Fruit fly (Drosophila melanogaster) whole organism, embryonic: ENCODE results near the gene CG7519.

Experiments used
- Abd-B ChIP-seq: fragments of 200-800 bp; sonication (Bioruptor generic); optimal IDR thresholded peaks from 2 replicates; lab custom pipeline; 2018; ENCODE audit warnings: missing biosample characterization, mild to moderate bottlenecking, missing genetic modification characterization, moderate library complexity
- Adf1 ChIP-seq: fragments of 200-800 bp; sonication (Bioruptor generic); IDR thresholded peaks from 2 replicates; pipeline ENCODE4 v1.3.6; 2022; ENCODE audit warnings: missing biosample characterization, missing genetic modification characterization
- CG10321 ChIP-seq: fragments of 200-800 bp; sonication (Bioruptor generic); IDR thresholded peaks from 2 replicates; pipeline ENCODE4 v1.3.6; 2022; ENCODE audit warnings: missing biosample characterization, missing genetic modification characterization
- CG10366 ChIP-seq: fragments of 200-800 bp; sonication (Bioruptor generic); IDR thresholded peaks from 2 replicates; pipeline ENCODE4 v1.3.6; 2022; ENCODE audit warnings: missing biosample characterization, missing genetic modification characterization
- CG10959 ChIP-seq: fragments of 200-800 bp; sonication (Bioruptor generic); IDR thresholded peaks from 2 replicates; pipeline ENCODE4 v1.3.6; 2022; ENCODE audit warnings: missing biosample characterization, missing genetic modification characterization
- CG11695 ChIP-seq: fragments of 200-800 bp; sonication (Bioruptor generic); IDR thresholded peaks from 3 replicates; pipeline ENCODE4 v1.3.6; 2022; ENCODE audit warnings: missing biosample characterization, missing genetic modification characterization
- CG11696 ChIP-seq: fragments of 200-800 bp; sonication (Bioruptor generic); IDR thresholded peaks from 2 replicates; pipeline ENCODE4 v1.3.6; 2022; ENCODE audit warnings: missing biosample characterization, missing genetic modification characterization
- CG12104 ChIP-seq: fragments of 200-800 bp; sonication (Bioruptor generic); optimal IDR thresholded peaks from 3 replicates; lab custom pipeline; 2016; ENCODE audit warnings: missing biosample characterization, missing genetic modification characterization
- CG12219 ChIP-seq: fragments of 200-800 bp; sonication (Bioruptor generic); optimal IDR thresholded peaks from 3 replicates; lab custom pipeline; 2018; ENCODE audit warnings: missing biosample characterization, mild to moderate bottlenecking, missing genetic modification characterization
- CG15601 ChIP-seq: fragments of 200-800 bp; sonication (Bioruptor generic); optimal IDR thresholded peaks from 3 replicates; lab custom pipeline; 2019; ENCODE audit warnings: missing biosample characterization, mild to moderate bottlenecking, missing genetic modification characterization, moderate library complexity
- CG17361 ChIP-seq: fragments of 200-800 bp; sonication (Bioruptor generic); IDR thresholded peaks from 3 replicates; pipeline ENCODE4 v1.3.6; 2022; ENCODE audit warnings: missing biosample characterization, missing genetic modification characterization
- CG17568 ChIP-seq: fragments of 200-800 bp; sonication (Bioruptor generic); optimal IDR thresholded peaks from 2 replicates; lab custom pipeline; 2018; ENCODE audit warnings: missing biosample characterization, mild to moderate bottlenecking, missing genetic modification characterization, moderate library complexity
- CG17912 ChIP-seq: fragments of 200-800 bp; sonication (Bioruptor generic); optimal IDR thresholded peaks from 2 replicates; lab custom pipeline; 2018; ENCODE audit warnings: missing biosample characterization, mild to moderate bottlenecking, missing genetic modification characterization
- CG2875 ChIP-seq: fragments of 200-800 bp; sonication (Bioruptor generic); optimal IDR thresholded peaks from 2 replicates; lab custom pipeline; 2017; ENCODE audit warnings: missing biosample characterization, mild to moderate bottlenecking, missing genetic modification characterization, missing genetic modification reagents
- CG4854 ChIP-seq: fragments of 200-800 bp; sonication (Bioruptor generic); optimal IDR thresholded peaks from 2 replicates; lab custom pipeline; 2016; ENCODE audit warnings: missing biosample characterization, missing genetic modification characterization, inconsistent platforms
- CG5953 ChIP-seq: fragments of 200-800 bp; sonication (Bioruptor generic); IDR thresholded peaks from 2 replicates; pipeline ENCODE4 v1.3.6; 2022; ENCODE audit warnings: missing biosample characterization, missing genetic modification characterization
- CG6175 ChIP-seq: fragments of 200-800 bp; sonication (Bioruptor generic); IDR thresholded peaks from 3 replicates; pipeline ENCODE4 v1.3.6; 2022; ENCODE audit warnings: missing biosample characterization, missing genetic modification characterization
- CG8388 ChIP-seq: fragments of 200-800 bp; sonication (Bioruptor generic); optimal IDR thresholded peaks from 2 replicates; lab custom pipeline; 2019; ENCODE audit warnings: missing biosample characterization, mild to moderate bottlenecking, missing genetic modification characterization, moderate library complexity
- Doc3 ChIP-seq: fragments of 200-800 bp; sonication (Bioruptor generic); IDR thresholded peaks from 3 replicates; pipeline ENCODE4 v1.3.6; 2022; ENCODE audit warnings: missing biosample characterization, missing genetic modification characterization; ENCODE audit not compliant: partially characterized antibody
- Dp ChIP-seq: fragments of 200-800 bp; sonication (Bioruptor generic); optimal IDR thresholded peaks from 2 replicates; lab custom pipeline; 2018; ENCODE audit warnings: missing biosample characterization, mild to moderate bottlenecking, missing genetic modification characterization, moderate library complexity
- HLHmδ ChIP-seq: fragments of 200-800 bp; sonication (Bioruptor generic); optimal IDR thresholded peaks from 2 replicates; lab custom pipeline; 2018; ENCODE audit warnings: missing biosample characterization, mild to moderate bottlenecking, missing genetic modification characterization, moderate library complexity
- Hey ChIP-seq: fragments of 200-800 bp; sonication (Bioruptor generic); optimal IDR thresholded peaks from 3 replicates; lab custom pipeline; 2018; ENCODE audit warnings: missing biosample characterization, mild to moderate bottlenecking, missing genetic modification characterization
- HmgZ ChIP-seq: fragments of 200-800 bp; sonication (Bioruptor generic); optimal IDR thresholded peaks from 2 replicates; lab custom pipeline; 2018; ENCODE audit warnings: missing biosample characterization, mild to moderate bottlenecking, missing genetic modification characterization
- Lim3 ChIP-seq: fragments of 200-800 bp; sonication (Bioruptor generic); IDR thresholded peaks from 2 replicates; pipeline ENCODE4 v1.3.6; 2022; ENCODE audit warnings: missing biosample characterization, missing genetic modification characterization
- Lpt ChIP-seq: fragments of >200 bp; optimal IDR thresholded peaks from 2 replicates; lab custom pipeline; 2018; ENCODE audit warnings: missing biosample characterization, missing genetic modification characterization
- Oaz ChIP-seq: fragments of 200-800 bp; sonication (Bioruptor generic); IDR thresholded peaks from 2 replicates; pipeline ENCODE4 v1.3.6; 2022; ENCODE audit warnings: missing biosample characterization, missing genetic modification characterization
- Ptx1 ChIP-seq: fragments of 200-800 bp; sonication (Bioruptor generic); IDR thresholded peaks from 2 replicates; pipeline ENCODE4 v1.3.6; 2022; ENCODE audit warnings: missing biosample characterization, missing genetic modification characterization
- Sin3A ChIP-seq: fragments of >200 bp; optimal IDR thresholded peaks from 2 replicates; lab custom pipeline; 2018
- Stat92E ChIP-seq, 3 experiments: fragments of >200 bp in 2 of 3; fragments of 200-800 bp in 1 of 3; sonication (Bioruptor generic) in 1 of 3; optimal IDR thresholded peaks; 2 replicates each; lab custom pipeline; 2017 to 2019; ENCODE audit warnings: missing biosample characterization in 3 of 3, missing genetic modification characterization in 3 of 3, mild to moderate bottlenecking in 1 of 3, moderate library complexity in 1 of 3
- al ChIP-seq: fragments of 200-800 bp; sonication (Bioruptor generic); IDR thresholded peaks from 2 replicates; pipeline ENCODE4 v1.3.6; 2022; ENCODE audit warnings: missing biosample characterization, missing genetic modification characterization
- aop ChIP-seq: fragments of 200-800 bp; sonication (Bioruptor generic); IDR thresholded peaks from 2 replicates; pipeline ENCODE4 v1.3.6; 2022; ENCODE audit warnings: missing biosample characterization, missing genetic modification characterization
- btn ChIP-seq: fragments of 200-800 bp; sonication (Bioruptor generic); optimal IDR thresholded peaks from 2 replicates; lab custom pipeline; 2016; ENCODE audit warnings: missing biosample characterization, missing genetic modification characterization
- cg ChIP-seq: fragments of 200-800 bp; sonication (Bioruptor generic); optimal IDR thresholded peaks from 3 replicates; lab custom pipeline; 2019; ENCODE audit warnings: missing biosample characterization, mild to moderate bottlenecking, missing genetic modification characterization, moderate library complexity
- ci ChIP-seq: fragments of 200-800 bp; sonication (Bioruptor generic); IDR thresholded peaks from 3 replicates; pipeline ENCODE4 v1.3.6; 2022; ENCODE audit warnings: missing biosample characterization, missing genetic modification characterization
- dysf ChIP-seq: fragments of 200-800 bp; sonication (Bioruptor generic); IDR thresholded peaks from 3 replicates; pipeline ENCODE4 v1.3.6; 2022; ENCODE audit warnings: missing biosample characterization, missing genetic modification characterization
- emc ChIP-seq: fragments of 200-800 bp; sonication (Bioruptor generic); optimal IDR thresholded peaks from 2 replicates; lab custom pipeline; 2016; ENCODE audit warnings: missing biosample characterization, missing genetic modification characterization
- fd102C ChIP-seq: fragments of 200-800 bp; sonication (Bioruptor generic); optimal IDR thresholded peaks from 2 replicates; lab custom pipeline; 2018; ENCODE audit warnings: missing biosample characterization, mild to moderate bottlenecking, missing genetic modification characterization, moderate library complexity
- fu2 ChIP-seq: fragments of 200-800 bp; sonication (Bioruptor generic); optimal IDR thresholded peaks from 2 replicates; lab custom pipeline; 2016; ENCODE audit warnings: missing biosample characterization, missing genetic modification characterization
- gsb ChIP-seq: fragments of 200-800 bp; sonication (Bioruptor generic); IDR thresholded peaks from 2 replicates; pipeline ENCODE4 v1.3.6; 2022; ENCODE audit warnings: missing biosample characterization, missing genetic modification characterization
- kah ChIP-seq: fragments of 200-800 bp; sonication (Bioruptor generic); optimal IDR thresholded peaks from 2 replicates; lab custom pipeline; 2018; ENCODE audit warnings: missing biosample characterization, mild to moderate bottlenecking, missing genetic modification characterization
- kni ChIP-seq: fragments of 200-800 bp; sonication (Bioruptor generic); optimal IDR thresholded peaks from 3 replicates; lab custom pipeline; 2017; ENCODE audit warnings: mild to moderate bottlenecking, missing biosample characterization, missing genetic modification reagents, missing genetic modification characterization
- oc ChIP-seq: fragments of 200-800 bp; sonication (Bioruptor generic); optimal IDR thresholded peaks from 2 replicates; lab custom pipeline; 2018; ENCODE audit warnings: missing biosample characterization, mild to moderate bottlenecking, missing genetic modification characterization, moderate library complexity
- odd ChIP-seq: fragments of 200-800 bp; sonication (Bioruptor generic); optimal IDR thresholded peaks from 2 replicates; lab custom pipeline; 2017; ENCODE audit warnings: missing biosample characterization, mild to moderate bottlenecking, missing genetic modification characterization
- pan ChIP-seq, 4 experiments: fragments of >200 bp in 3 of 4; fragments of 200-800 bp in 1 of 4; sonication (Bioruptor generic) in 1 of 4; optimal IDR thresholded peaks in 3 of 4; IDR thresholded peaks in 1 of 4; 2 replicates each; pipeline versions ENCODE4 v1.3.6 to Lab custom; 2017 to 2022; ENCODE audit warnings: missing biosample characterization in 2 of 4, missing genetic modification characterization in 2 of 4, mixed read lengths in 1 of 4
- pfk ChIP-seq: fragments of 200-800 bp; sonication (Bioruptor generic); optimal IDR thresholded peaks from 2 replicates; lab custom pipeline; 2018; ENCODE audit warnings: missing biosample characterization, mild to moderate bottlenecking, missing genetic modification characterization, moderate library complexity
- sc ChIP-seq, 3 experiments: fragments of >200 bp in 2 of 3; fragments of 200-800 bp in 1 of 3; sonication (Bioruptor generic) in 1 of 3; optimal IDR thresholded peaks; 2 replicates in 2 of 3; 3 replicates in 1 of 3; lab custom pipeline; 2017; ENCODE audit warnings: mild to moderate bottlenecking in 1 of 3, missing biosample characterization in 1 of 3, missing genetic modification characterization in 1 of 3, missing genetic modification reagents in 1 of 3
- sisA ChIP-seq: fragments of 200-800 bp; sonication (Bioruptor generic); IDR thresholded peaks from 2 replicates; pipeline ENCODE4 v1.3.6; 2022; ENCODE audit warnings: missing biosample characterization, missing genetic modification characterization
- sob ChIP-seq: fragments of 200-800 bp; sonication (Bioruptor generic); IDR thresholded peaks from 2 replicates; pipeline ENCODE4 v1.3.6; 2022; ENCODE audit warnings: missing biosample characterization, missing genetic modification characterization
- stwl ChIP-seq: fragments of 200-800 bp; sonication (Bioruptor generic); optimal IDR thresholded peaks from 3 replicates; lab custom pipeline; 2018; ENCODE audit warnings: missing biosample characterization, mild to moderate bottlenecking, missing genetic modification characterization, moderate library complexity
- vnd ChIP-seq: fragments of 200-800 bp; sonication (Bioruptor generic); IDR thresholded peaks from 3 replicates; pipeline ENCODE4 v1.3.6; 2022; ENCODE audit warnings: missing biosample characterization, missing genetic modification characterization; ENCODE audit not compliant: partially characterized antibody
- z ChIP-seq: fragments of 200-800 bp; sonication (Bioruptor generic); IDR thresholded peaks from 3 replicates; pipeline ENCODE4 v1.3.6; 2022; ENCODE audit warnings: missing biosample characterization, missing genetic modification characterization

The CG7519 gene

DNA sequence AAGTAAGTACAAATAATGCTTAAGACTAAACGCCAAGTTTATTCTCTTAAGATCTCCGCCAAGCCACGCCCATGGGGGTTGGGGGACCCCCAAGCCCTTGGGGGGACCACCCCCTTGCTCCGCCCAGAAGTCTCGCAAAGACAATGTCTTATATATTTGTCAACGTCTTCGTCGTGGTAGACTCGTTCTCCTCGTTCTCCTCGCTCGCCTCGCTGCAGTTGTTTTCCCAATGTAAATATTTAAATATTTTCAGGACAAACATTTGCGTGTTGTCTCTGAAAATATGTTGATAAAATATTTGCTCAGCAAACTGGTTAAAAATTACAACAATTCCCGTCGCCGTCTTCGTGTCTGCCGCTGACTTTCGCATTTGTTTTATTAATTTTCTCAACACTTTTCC is 28.6 kb upstream of the CG7519 start (continued):
- no peak for TF ChIP-seq Lim3 (GFP tag; lab: Robert Waterston, UW)
- peak; percentile 53 for TF ChIP-seq btn (GFP tag; lab: Kevin White, UChicago)
- TF ChIP-seq CG10366 (GFP tag; lab: Robert Waterston, UW): no peak
- no peak for TF ChIP-seq HmgZ (tag; lab: Kevin White, UChicago)
- peak; percentile 68 for TF ChIP-seq CG12104 (GFP tag; lab: Kevin White, UChicago)
- no peak for TF ChIP-seq sisA (GFP tag; lab: Robert Waterston, UW)
- no peak for TF ChIP-seq Stat92E (GFP tag; optimal IDR thresholded peaks at IDR 0.05; lab: Kevin White, UChicago)
- peak; percentile 63 for TF ChIP-seq CG8388 (GFP tag; lab: Kevin White, UChicago)
- peak; percentile 70 for TF ChIP-seq oc (tag; lab: Kevin White, UChicago)
- TF ChIP-seq cg (GFP tag; lab: Kevin White, UChicago): no peak
- TF ChIP-seq CG17568 (GFP tag; lab: Kevin White, UChicago): peak; percentile 79
- TF ChIP-seq CG11695: peak; percentile 51; the same call in 2 of the 3 replicates
- TF ChIP-seq emc (GFP tag; lab: Kevin White, UChicago): no peak
- TF ChIP-seq Ptx1: no peak
- TF ChIP-seq CG10321 (GFP tag; lab: Robert Waterston, UW): no peak
- TF ChIP-seq odd (GFP tag; lab: Kevin White, UChicago): peak; percentile 56
- TF ChIP-seq pfk: peak; percentile 18
- TF ChIP-seq CG4854 (GFP tag; lab: Kevin White, UChicago): peak; percentile 53
- TF ChIP-seq CG15601 (tag; lab: Kevin White, UChicago): peak; percentile 80
- TF ChIP-seq Hey (tag; lab: Kevin White, UChicago): no peak
- TF ChIP-seq CG10959 (GFP tag; lab: Robert Waterston, UW): peak; percentile 74
- TF ChIP-seq kah: peak; percentile 21
- peak; percentile 83 for TF ChIP-seq ci (GFP tag; lab: Robert Waterston, UW)
- no peak for TF ChIP-seq Adf1 (GFP tag; lab: Robert Waterston, UW)
- no peak for TF ChIP-seq stwl
- TF ChIP-seq vnd: no peak
- no peak for TF ChIP-seq pan (optimal IDR thresholded peaks at IDR 0.05; lab: Kevin White, UChicago)
- TF ChIP-seq pan (GFP tag; optimal IDR thresholded peaks at IDR 0.05 in 1 of 2, IDR thresholded peaks at IDR 0.05 in 1 of 2): no peak
- no peak for TF ChIP-seq Doc3
- TF ChIP-seq Oaz (GFP tag; lab: Robert Waterston, UW): no peak
- TF ChIP-seq Dp: no peak
- TF ChIP-seq kni (GFP tag; lab: Kevin White, UChicago): peak; percentile 67
- peak; percentile 87 for TF ChIP-seq CG2875 (GFP tag; lab: Kevin White, UChicago)
- no peak for TF ChIP-seq sc (optimal IDR thresholded peaks at IDR 0.05; lab: Kevin White, UChicago)
- TF ChIP-seq sc (GFP tag; optimal IDR thresholded peaks at IDR 0.05; lab: Kevin White, UChicago): peak; percentile 89
- TF ChIP-seq CG5953 (GFP tag; lab: Robert Waterston, UW): no peak
- peak; percentile 87 for TF ChIP-seq CG17361 (GFP tag; lab: Robert Waterston, UW)
- 0 out of 3 replicates have a peak, but pooled peaks have one; percentile 35 for TF ChIP-seq z (GFP tag; lab: Robert Waterston, UW)
- TF ChIP-seq dysf: no peak
- 0 out of 2 replicates have a peak, but pooled peaks have one; percentile 31 for TF ChIP-seq sob (GFP tag; lab: Robert Waterston, UW)
- peak; percentile 100 for TF ChIP-seq fd102C (GFP tag; lab: Kevin White, UChicago)
- no peak for TF ChIP-seq gsb (GFP tag; lab: Robert Waterston, UW)
- no peak for TF ChIP-seq Sin3A (lab: Kevin White, UChicago)
- peak; percentile 57 for TF ChIP-seq CG11696
- no peak for TF ChIP-seq CG6175 (GFP tag; lab: Robert Waterston, UW)
- TF ChIP-seq Lpt (GFP tag; lab: Kevin White, UChicago): no peak
- no peak for TF ChIP-seq aop (GFP tag; lab: Robert Waterston, UW)
- TF ChIP-seq al (GFP tag; lab: Robert Waterston, UW): no peak
- TF ChIP-seq CG17912 (GFP tag; lab: Kevin White, UChicago): no peak
- no peak for TF ChIP-seq Abd-B (GFP tag; lab: Kevin White, UChicago)
- peak; percentile 41 for TF ChIP-seq CG12219 (GFP tag; lab: Kevin White, UChicago)
- TF ChIP-seq fu2: no peak
- peak; percentile 51 for TF ChIP-seq HLHmδ (GFP tag; lab: Kevin White, UChicago)
